Worm (Caenorhabditis elegans) whole organism, L1 larva: ENCODE results near the gene try-9.

Experiments used
- F16B12.6 ChIP-seq: fragments of 150-350 bp; optimal IDR thresholded peaks from 2 replicates; lab custom pipeline; 2014; ENCODE audit warnings: missing biosample characterization, missing genetic modification characterization
- Y116A8C.19 ChIP-seq: sonication (generic microtip); optimal IDR thresholded peaks from 2 replicates; lab custom pipeline; 2016; ENCODE audit warnings: missing compliant biosample characterization, missing genetic modification characterization, borderline replicate concordance
- aha-1 ChIP-seq: fragments of 150-350 bp; optimal IDR thresholded peaks from 2 replicates; lab custom pipeline; 2014; ENCODE audit warnings: missing biosample characterization, missing genetic modification characterization
- alr-1 ChIP-seq: fragments of 200-800 bp; sonication (Bioruptor generic); optimal IDR thresholded peaks from 2 replicates; lab custom pipeline; 2018; ENCODE audit warnings: borderline replicate concordance, mild to moderate bottlenecking, missing genetic modification characterization, missing compliant biosample characterization
- aly-2 ChIP-seq: fragments of 150-350 bp; optimal IDR thresholded peaks from 2 replicates; lab custom pipeline; 2014; ENCODE audit warnings: missing biosample characterization, missing genetic modification characterization
- blmp-1 ChIP-seq: fragments of 150-350 bp; optimal IDR thresholded peaks from 2 replicates; lab custom pipeline; 2014; ENCODE audit warnings: missing biosample characterization, missing genetic modification characterization
- ceh-63 ChIP-seq: fragments of 200-800 bp; sonication (Bioruptor generic); optimal IDR thresholded peaks from 2 replicates; lab custom pipeline; 2018; ENCODE audit warnings: mild to moderate bottlenecking, missing genetic modification characterization, missing compliant biosample characterization
- ceh-90 ChIP-seq: sonication (generic microtip); optimal IDR thresholded peaks from 2 replicates; lab custom pipeline; 2016; ENCODE audit warnings: missing genetic modification characterization, missing compliant biosample characterization
- ces-1 ChIP-seq: fragments of 150-350 bp; optimal IDR thresholded peaks from 2 replicates; lab custom pipeline; 2014; ENCODE audit warnings: missing biosample characterization, missing genetic modification reagents, missing genetic modification characterization
- dpl-1 ChIP-seq, 3 experiments: fragments of 150-350 bp in 2 of 3; sonication (generic microtip) in 1 of 3; optimal IDR thresholded peaks; 2 replicates each; lab custom pipeline; 2014 to 2017; ENCODE audit warnings: missing biosample characterization in 3 of 3, missing genetic modification characterization in 3 of 3, missing genetic modification reagents in 3 of 3
- efl-1 ChIP-seq, 4 experiments: fragments of 150-350 bp; optimal IDR thresholded peaks in 3 of 4; peaks in 1 of 4; 1 replicate in 1 of 4; 2 replicates in 3 of 4; lab custom pipeline; 2014; ENCODE audit warnings: missing biosample characterization in 2 of 4, missing genetic modification characterization in 2 of 4, missing genetic modification reagents in 2 of 4
- egl-27 ChIP-seq, 2 experiments: fragments of 150-350 bp in 1 of 2; sonication (generic microtip); optimal IDR thresholded peaks; 3 replicates each; lab custom pipeline; 2017 to 2018; ENCODE audit warnings: missing biosample characterization in 2 of 2, missing genetic modification characterization in 2 of 2, missing genetic modification reagents in 2 of 2
- elt-2 ChIP-seq: sonication (generic microtip); optimal IDR thresholded peaks from 2 replicates; lab custom pipeline; 2016; ENCODE audit warnings: missing genetic modification characterization, mild to moderate bottlenecking, inconsistent platforms, missing compliant biosample characterization, missing genetic modification reagents
- fkh-10 ChIP-seq: sonication (generic microtip); optimal IDR thresholded peaks from 2 replicates; lab custom pipeline; 2017; ENCODE audit warnings: missing biosample characterization, missing genetic modification reagents, missing genetic modification characterization
- grh-1 ChIP-seq: fragments of 200-800 bp; sonication (Bioruptor generic); IDR thresholded peaks from 2 replicates; pipeline ENCODE4 v1.3.6; 2022; ENCODE audit warnings: missing genetic modification reagents, missing genetic modification characterization, missing compliant biosample characterization
- hlh-17 ChIP-seq: fragments of 200-800 bp; sonication (Bioruptor generic); optimal IDR thresholded peaks from 2 replicates; lab custom pipeline; 2018; ENCODE audit warnings: missing genetic modification characterization, mild to moderate bottlenecking, missing compliant biosample characterization, moderate library complexity, borderline replicate concordance
- irx-1 ChIP-seq: sonication (generic microtip); optimal IDR thresholded peaks from 2 replicates; lab custom pipeline; 2016; ENCODE audit warnings: missing genetic modification characterization, missing compliant biosample characterization
- jun-1 ChIP-seq: fragments of 150-350 bp; optimal IDR thresholded peaks from 2 replicates; lab custom pipeline; 2014; ENCODE audit warnings: missing biosample characterization, missing genetic modification reagents, missing genetic modification characterization
- lin-14 ChIP-seq: fragments of 200-800 bp; sonication (Bioruptor generic); optimal IDR thresholded peaks from 2 replicates; lab custom pipeline; 2018; ENCODE audit warnings: mild to moderate bottlenecking, missing genetic modification characterization, moderate library complexity, missing compliant biosample characterization
- lin-35 ChIP-seq, 2 experiments: fragments of 150-350 bp; optimal IDR thresholded peaks; 2 replicates each; lab custom pipeline; 2014; ENCODE audit warnings: missing biosample characterization in 2 of 2, missing genetic modification characterization in 2 of 2, missing genetic modification reagents in 2 of 2
- lin-39 ChIP-seq: fragments of 150-350 bp; optimal IDR thresholded peaks from 2 replicates; lab custom pipeline; 2014; ENCODE audit warnings: missing biosample characterization, missing genetic modification reagents, missing genetic modification characterization
- lsy-2 ChIP-seq, 2 experiments: fragments of 150-350 bp; optimal IDR thresholded peaks; 2 replicates each; lab custom pipeline; 2014; ENCODE audit warnings: missing biosample characterization in 2 of 2, missing genetic modification characterization in 2 of 2
- mab-9 ChIP-seq: fragments of 200-800 bp; sonication (Bioruptor generic); IDR thresholded peaks from 2 replicates; pipeline ENCODE4 v1.3.6; 2022; ENCODE audit warnings: missing genetic modification reagents, missing genetic modification characterization, missing compliant biosample characterization
- mdl-1 ChIP-seq, 2 experiments: fragments of 150-350 bp; optimal IDR thresholded peaks; 2 replicates each; lab custom pipeline; 2014 to 2017; ENCODE audit warnings: missing biosample characterization in 2 of 2, missing genetic modification characterization in 2 of 2, inconsistent platforms in 1 of 2
- mep-1 ChIP-seq: fragments of 150-350 bp; optimal IDR thresholded peaks from 2 replicates; lab custom pipeline; 2014; ENCODE audit warnings: missing biosample characterization, missing genetic modification characterization
- nhr-11 ChIP-seq: fragments of 150-350 bp; optimal IDR thresholded peaks from 2 replicates; lab custom pipeline; 2014; ENCODE audit warnings: missing biosample characterization, missing genetic modification characterization
- nhr-12 ChIP-seq: sonication (generic microtip); optimal IDR thresholded peaks from 2 replicates; lab custom pipeline; 2017; ENCODE audit warnings: missing biosample characterization, missing genetic modification characterization
- nhr-19 ChIP-seq: fragments of 200-800 bp; sonication (Bioruptor generic); conservative IDR thresholded peaks from 2 replicates; pipeline ENCODE4 v1.3.6; 2022; ENCODE audit warnings: missing genetic modification characterization, missing compliant biosample characterization
- nhr-20 ChIP-seq: sonication (generic microtip); optimal IDR thresholded peaks from 2 replicates; lab custom pipeline; 2016; ENCODE audit warnings: mild to moderate bottlenecking, missing genetic modification characterization, missing compliant biosample characterization
- nhr-76 ChIP-seq: sonication (generic microtip); optimal IDR thresholded peaks from 2 replicates; lab custom pipeline; 2017; ENCODE audit warnings: missing biosample characterization, missing genetic modification characterization
- nhr-84 ChIP-seq: sonication (generic microtip); optimal IDR thresholded peaks from 2 replicates; lab custom pipeline; 2017; ENCODE audit warnings: missing biosample characterization, missing genetic modification characterization
- pag-3 ChIP-seq: sonication (generic microtip); optimal IDR thresholded peaks from 2 replicates; lab custom pipeline; 2017; ENCODE audit warnings: missing genetic modification characterization, mild to moderate bottlenecking, missing compliant biosample characterization, antibody characterized with exemption, borderline replicate concordance; ENCODE audit not compliant: insufficient read depth
- rnt-1 ChIP-seq: sonication (generic microtip); optimal IDR thresholded peaks from 2 replicates; lab custom pipeline; 2016; ENCODE audit warnings: mild to moderate bottlenecking, missing genetic modification characterization, moderate library complexity, missing compliant biosample characterization
- sox-4 ChIP-seq: sonication (generic microtip); optimal IDR thresholded peaks from 2 replicates; lab custom pipeline; 2016; ENCODE audit warnings: missing genetic modification characterization, missing compliant biosample characterization
- sup-37 ChIP-seq: fragments of 200-800 bp; sonication (Bioruptor generic); optimal IDR thresholded peaks from 2 replicates; lab custom pipeline; 2018; ENCODE audit warnings: mild to moderate bottlenecking, missing genetic modification characterization, missing compliant biosample characterization
- swsn-7 ChIP-seq: sonication (generic microtip); optimal IDR thresholded peaks from 2 replicates; lab custom pipeline; 2016; ENCODE audit warnings: missing genetic modification characterization, missing compliant biosample characterization
- unc-30 ChIP-seq: sonication (generic microtip); optimal IDR thresholded peaks from 2 replicates; lab custom pipeline; 2017; ENCODE audit warnings: missing biosample characterization, missing genetic modification characterization
- unc-86 ChIP-seq: sonication (generic microtip); optimal IDR thresholded peaks from 2 replicates; lab custom pipeline; 2016; ENCODE audit warnings: missing genetic modification characterization, missing compliant biosample characterization
- vab-15 ChIP-seq: sonication (generic microtip); optimal IDR thresholded peaks from 2 replicates; lab custom pipeline; 2017; ENCODE audit warnings: missing genotype, mild to moderate bottlenecking, missing genetic modification characterization, missing compliant biosample characterization
- xbp-1 ChIP-seq: sonication (generic microtip); optimal IDR thresholded peaks from 2 replicates; lab custom pipeline; 2016; ENCODE audit warnings: missing genetic modification characterization, missing compliant biosample characterization
- zag-1 ChIP-seq: fragments of 150-350 bp; optimal IDR thresholded peaks from 2 replicates; lab custom pipeline; 2014; ENCODE audit warnings: missing biosample characterization, missing genetic modification characterization
- zip-4 ChIP-seq: fragments of 200-800 bp; sonication (Bioruptor generic); optimal IDR thresholded peaks from 2 replicates; lab custom pipeline; 2018; ENCODE audit warnings: mild to moderate bottlenecking, missing genetic modification characterization, moderate library complexity, missing compliant biosample characterization

try-9 gene

ce11 chrII:4367923-4368322, at the start of gene try-9:
Gene try-9, plus strand, starts transcription at chrII:4368223.
- TF ChIP-seq zag-1 (tag; lab: Kevin White, UChicago) (no peak), ceh-90 (tag; lab: Kevin White, UChicago) (no peak), sox-4 (tag; lab: Kevin White, UChicago) (no peak), grh-1 (GFP tag; lab: Robert Waterston, UW) (no peak), pag-3 (tag; lab: Kevin White, UChicago) (no peak)

DNA sequence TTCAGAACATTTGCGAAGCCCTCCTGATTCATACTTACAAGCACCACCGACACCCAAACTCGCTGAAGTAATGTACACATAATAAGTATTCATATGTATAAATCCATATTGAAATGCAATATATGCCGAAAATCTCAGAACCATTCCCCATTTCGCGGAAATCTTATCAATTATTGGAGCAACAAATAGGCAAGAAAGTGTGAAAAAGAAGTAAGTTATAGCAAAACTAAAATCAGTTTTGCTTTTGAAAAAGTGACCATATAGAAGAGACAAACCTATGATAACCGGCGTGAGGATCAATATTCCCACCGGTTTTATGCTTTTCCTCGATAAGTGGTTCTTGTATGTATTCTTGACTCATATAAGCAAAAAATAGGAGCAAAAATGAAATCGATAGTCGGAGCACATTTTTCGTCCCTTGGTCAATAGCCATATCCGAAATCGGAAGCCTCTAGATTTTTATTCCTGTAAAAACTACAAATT, 48.4 kb upstream of the try-9 start, which contains the start of gene Y52E8A.6:
Gene Y52E8A.6, minus strand, starts transcription at position 433 of the 483 bp plus-strand sequence.
- no peak for TF ChIP-seq unc-86 (tag; lab: Kevin White, UChicago)
- TF ChIP-seq fkh-10 (GFP tag; lab: Kevin White, UChicago) = no peak
- no peak for TF ChIP-seq vab-15 (tag; lab: Kevin White, UChicago)
- TF ChIP-seq lin-35 (GFP tag; optimal IDR thresholded peaks at IDR 0.05; lab: Kevin White, UChicago) = no peak
- no peak for TF ChIP-seq Y116A8C.19 (tag; lab: Kevin White, UChicago)
- TF ChIP-seq jun-1 (tag; lab: Kevin White, UChicago) = no peak
- TF ChIP-seq lin-39 (tag; lab: Kevin White, UChicago) = no peak
- no peak for TF ChIP-seq egl-27 (tag; optimal IDR thresholded peaks at IDR 0.05; lab: Kevin White, UChicago)
- no peak for TF ChIP-seq nhr-11 (tag; lab: Kevin White, UChicago)
- TF ChIP-seq elt-2 (tag; lab: Kevin White, UChicago) = no peak
- no peak for TF ChIP-seq aly-2 (tag; lab: Kevin White, UChicago)
- TF ChIP-seq mep-1 (tag; lab: Kevin White, UChicago) = no peak
- no peak for TF ChIP-seq zip-4 (GFP tag; lab: Kevin White, UChicago)

ce11 chrII:4320455-4320854, 47.6 kb upstream of the try-9 start, which contains the start of gene Y52E8A.2:
Gene Y52E8A.2, plus strand, starts transcription at chrII:4320836.
- TF ChIP-seq efl-1 (optimal IDR thresholded peaks at IDR 0.05; lab: Kevin White, UChicago) = no peak
- TF ChIP-seq efl-1 (GFP tag; optimal IDR thresholded peaks at IDR 0.05 in 1 of 2; lab: Kevin White, UChicago) = peak in 1 of 2 experiments; percentile 32
- no peak for TF ChIP-seq hlh-17

- TF ChIP-seq rnt-1 (tag; lab: Kevin White, UChicago) = no peak
- TF ChIP-seq lin-14 = no peak
These were observed 46.3 kb upstream of the try-9 start, which contains the start of gene Y52E8A.1 for ce11 chrII:4321766-4322165. Gene Y52E8A.1, plus strand, starts transcription at chrII:4322066.

DNA sequence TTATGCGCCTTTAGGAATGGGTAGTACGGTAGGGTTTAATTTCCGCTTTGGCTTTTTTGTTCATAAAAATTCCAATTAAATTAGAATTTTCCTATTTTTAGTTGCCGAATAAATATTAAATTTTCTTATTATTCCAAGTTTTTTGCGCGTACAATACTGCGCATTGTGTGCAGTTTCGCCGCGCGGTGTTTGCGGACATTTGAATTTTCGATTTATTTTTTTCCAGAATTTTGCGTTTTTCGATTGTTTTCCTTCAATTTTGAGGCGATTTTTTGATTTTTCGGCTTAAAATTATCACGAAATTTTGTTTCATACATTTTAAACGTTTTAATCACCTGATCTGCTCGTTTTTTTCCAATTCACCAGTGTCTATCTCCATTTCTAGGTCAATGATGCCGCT, 45.2 kb upstream of the try-9 start, which contains the start of gene H20J04.6:
Gene H20J04.6, plus strand, starts transcription at position 386 of the 400 bp plus-strand sequence.
- TF ChIP-seq irx-1 (tag; lab: Kevin White, UChicago) (peak; percentile 3), ceh-63 (GFP tag; lab: Kevin White, UChicago) (no peak), nhr-19 (GFP tag; lab: Robert Waterston, UW) (no peak), nhr-84 (tag; lab: Kevin White, UChicago) (no peak), swsn-7 (tag; lab: Kevin White, UChicago) (peak; percentile 34), efl-1 (optimal IDR thresholded peaks at IDR 0.05; lab: Kevin White, UChicago) (peak; percentile 23 to 52), efl-1 (GFP tag; optimal IDR thresholded peaks at IDR 0.05 in 1 of 2; lab: Kevin White, UChicago) (peak; percentile 56 to 94), nhr-20 (tag; lab: Kevin White, UChicago) (no peak), vab-15 (tag; lab: Kevin White, UChicago) (no peak), mep-1 (tag; lab: Kevin White, UChicago) (peak; percentile 47), elt-2 (tag; lab: Kevin White, UChicago) (no peak), mdl-1 (tag; optimal IDR thresholded peaks at IDR 0.05; lab: Kevin White, UChicago) (no peak), zip-4 (GFP tag; lab: Kevin White, UChicago) (no peak), lin-35 (GFP tag; optimal IDR thresholded peaks at IDR 0.05; lab: Kevin White, UChicago) (peak; percentile 13 to 30), nhr-12 (tag; lab: Kevin White, UChicago) (no peak), F16B12.6 (tag; lab: Kevin White, UChicago) (peak; percentile 88), xbp-1 (tag; lab: Kevin White, UChicago) (peak; percentile 17), unc-86 (tag; lab: Kevin White, UChicago) (peak; percentile 7), alr-1 (tag; lab: Kevin White, UChicago) (no peak), nhr-76 (tag; lab: Kevin White, UChicago) (no peak), dpl-1 (GFP tag; optimal IDR thresholded peaks at IDR 0.05; lab: Kevin White, UChicago) (peak; percentile 24 to 60 (median 44)), ces-1 (GFP tag; lab: Kevin White, UChicago) (no peak), lsy-2 (tag; optimal IDR thresholded peaks at IDR 0.05; lab: Kevin White, UChicago) (peak; percentile 48), mab-9 (GFP tag; lab: Robert Waterston, UW) (no peak), sup-37 (no peak), aha-1 (tag; lab: Kevin White, UChicago) (no peak), unc-30 (tag; lab: Kevin White, UChicago) (no peak), blmp-1 (tag; lab: Kevin White, UChicago) (peak; percentile 30)
